Worm (Caenorhabditis elegans): ENCODE data around the gene srab-13.

DNA sequence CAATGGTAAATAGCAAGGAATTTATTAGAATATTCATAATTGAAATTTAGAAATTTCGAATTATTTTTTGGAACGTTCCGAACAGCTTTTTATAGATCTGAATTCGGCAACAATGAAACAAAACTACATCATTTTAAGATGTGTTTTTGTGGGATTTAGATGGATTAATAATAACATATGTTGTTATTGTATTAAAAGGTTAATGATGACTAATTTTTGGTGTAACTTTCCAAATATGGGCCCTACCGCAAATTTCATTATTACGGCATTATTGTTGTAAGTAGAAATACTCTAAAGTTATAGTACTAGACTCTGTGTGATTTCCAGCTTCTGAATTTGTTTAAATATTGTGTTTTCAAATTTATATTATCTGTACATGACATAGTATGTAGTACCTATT, 13.9 kb downstream of the srab-13 start, which contains the start of gene F59A7.11:
- TF ChIP-seq nhr-12 (tag; optimal IDR thresholded peaks at IDR 0.05) (no peak), snpc-4 (tag; optimal IDR thresholded peaks at IDR 0.05) (no peak), elt-3 (tag; optimal IDR thresholded peaks at IDR 0.05) (no peak), nhr-11 (tag; optimal IDR thresholded peaks at IDR 0.05) (no peak), unc-30 (tag; optimal IDR thresholded peaks at IDR 0.05) (no peak), elt-2 (tag; optimal IDR thresholded peaks at IDR 0.05) (no peak), ztf-11 (tag; optimal IDR thresholded peaks at IDR 0.05) (no peak), aly-2 (tag; optimal IDR thresholded peaks at IDR 0.05) (no peak)
